Worm (Caenorhabditis elegans) whole organism, mixed stage, embryonic: Measurements from ENCODE around the gene F54D5.7.

Source experiments
- blmp-1 ChIP-seq: fragments of 150-350 bp; optimal IDR thresholded peaks from 2 replicates; lab custom pipeline; 2014; ENCODE audit warnings: missing biosample characterization, missing genetic modification characterization
- elt-3 ChIP-seq: fragments of 150-350 bp; optimal IDR thresholded peaks from 2 replicates; lab custom pipeline; 2014; ENCODE audit warnings: missing biosample characterization, missing genetic modification characterization
- mab-5 ChIP-seq: fragments of 150-350 bp; optimal IDR thresholded peaks from 2 replicates; lab custom pipeline; 2014; ENCODE audit warnings: missing biosample characterization, missing genetic modification characterization
- nhr-237 ChIP-seq: fragments of 150-350 bp; optimal IDR thresholded peaks from 2 replicates; lab custom pipeline; 2014; ENCODE audit warnings: missing biosample characterization, missing genetic modification characterization
- nhr-28 ChIP-seq: fragments of 150-350 bp; optimal IDR thresholded peaks from 2 replicates; lab custom pipeline; 2014; ENCODE audit warnings: missing biosample characterization, missing genetic modification characterization
- nhr-76 ChIP-seq: sonication (generic microtip); optimal IDR thresholded peaks from 2 replicates; lab custom pipeline; 2017; ENCODE audit warnings: missing biosample characterization, missing genetic modification characterization
- pha-4 ChIP-seq: fragments of 150-350 bp; optimal IDR thresholded peaks from 2 replicates; lab custom pipeline; 2018; ENCODE audit warnings: missing biosample characterization, missing genetic modification reagents, missing genetic modification characterization
- sem-2 ChIP-seq: fragments of 200-800 bp; sonication (Bioruptor generic); optimal IDR thresholded peaks from 2 replicates; lab custom pipeline; 2018; ENCODE audit warnings: mild to moderate bottlenecking, missing genetic modification characterization, missing compliant biosample characterization
- snpc-4 ChIP-seq: fragments of 150-350 bp; optimal IDR thresholded peaks from 2 replicates; lab custom pipeline; 2014; ENCODE audit warnings: missing biosample characterization, missing genetic modification characterization
- unc-39 ChIP-seq: fragments of 150-350 bp; optimal IDR thresholded peaks from 2 replicates; lab custom pipeline; 2014; ENCODE audit warnings: missing biosample characterization, missing genetic modification characterization
- unc-62 ChIP-seq: fragments of 150-350 bp; optimal IDR thresholded peaks from 2 replicates; lab custom pipeline; 2014; ENCODE audit warnings: missing biosample characterization, missing genetic modification reagents, missing genetic modification characterization

DNA sequence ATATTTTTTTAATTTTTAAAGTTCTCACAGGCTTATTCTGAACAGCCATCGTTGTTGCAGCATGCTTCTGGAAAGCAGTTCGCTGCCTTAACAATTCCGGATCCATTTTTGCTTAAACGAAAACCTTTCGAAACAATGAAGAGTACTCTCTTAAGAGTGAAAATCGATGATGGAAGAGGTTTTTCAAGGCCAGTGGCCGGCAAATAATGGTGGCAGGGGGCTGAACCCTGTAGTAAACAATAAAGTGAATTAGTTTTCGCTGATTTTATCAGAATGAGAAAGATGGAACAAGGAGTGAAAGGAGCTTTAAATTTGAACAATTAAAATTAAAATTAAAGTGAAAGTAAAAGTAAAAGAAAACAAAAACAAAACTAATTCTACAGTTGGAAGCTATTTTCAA is 4.9 kb upstream of the F54D5.7 start, which contains the start of gene gtf-2E2:
- TF ChIP-seq nhr-28: no peak
- TF ChIP-seq pha-4 (tag; lab: Kevin White, UChicago): no peak
- TF ChIP-seq blmp-1 (tag; lab: Kevin White, UChicago): no peak
- no peak for TF ChIP-seq elt-3
- no peak for TF ChIP-seq sem-2 (GFP tag; lab: Kevin White, UChicago)
- no peak for TF ChIP-seq nhr-237 (tag; lab: Kevin White, UChicago)
- TF ChIP-seq unc-39: no peak
- TF ChIP-seq nhr-76: no peak
- TF ChIP-seq snpc-4 (tag; lab: Kevin White, UChicago): no peak
- TF ChIP-seq mab-5 (tag; lab: Kevin White, UChicago): no peak
- no peak for TF ChIP-seq unc-62 (GFP tag; lab: Kevin White, UChicago)
